Fruit fly (Drosophila melanogaster) whole organism, embryonic: Measurements from ENCODE around the gene CG12507.

ENCODE experiments used
- Atf3 ChIP-seq: fragments of 200-800 bp; sonication (Bioruptor generic); optimal IDR thresholded peaks from 3 replicates; lab custom pipeline; 2016; ENCODE audit warnings: missing biosample characterization, missing genetic modification characterization
- Awh ChIP-seq: fragments of 200-800 bp; sonication (Bioruptor generic); IDR thresholded peaks from 2 replicates; pipeline ENCODE4, ENCODE4 v1.3.6; 2022; ENCODE audit warnings: missing biosample characterization, missing genetic modification characterization
- BEAF-32 ChIP-seq: fragments of 200-800 bp; sonication (Bioruptor generic); optimal IDR thresholded peaks from 3 replicates; lab custom pipeline; 2017; ENCODE audit warnings: missing biosample characterization, missing genetic modification characterization, mild to moderate bottlenecking, moderate library complexity, missing genetic modification reagents
- CG15479 ChIP-seq: fragments of 200-800 bp; sonication (Bioruptor generic); optimal IDR thresholded peaks from 3 replicates; lab custom pipeline; 2019; ENCODE audit warnings: missing biosample characterization, mild to moderate bottlenecking, missing genetic modification characterization, moderate library complexity
- CG1603 ChIP-seq: fragments of 200-800 bp; sonication (Bioruptor generic); optimal IDR thresholded peaks from 2 replicates; lab custom pipeline; 2019; ENCODE audit warnings: missing biosample characterization, mild to moderate bottlenecking, missing genetic modification characterization, moderate library complexity
- CG18619 ChIP-seq: fragments of 200-800 bp; sonication (Bioruptor generic); optimal IDR thresholded peaks from 3 replicates; lab custom pipeline; 2017; ENCODE audit warnings: missing biosample characterization, mild to moderate bottlenecking, missing genetic modification characterization
- CG2712 ChIP-seq: fragments of 200-800 bp; optimal IDR thresholded peaks from 3 replicates; lab custom pipeline; 2019; ENCODE audit warnings: missing biosample characterization, mild to moderate bottlenecking, missing genetic modification characterization, moderate library complexity
- CG31441 ChIP-seq: fragments of 200-800 bp; sonication (Bioruptor generic); IDR thresholded peaks from 2 replicates; pipeline ENCODE4 v1.3.6; 2022; ENCODE audit warnings: missing biosample characterization, missing genetic modification characterization
- CG3407 ChIP-seq: fragments of 200-800 bp; sonication (Bioruptor generic); optimal IDR thresholded peaks from 2 replicates; lab custom pipeline; 2018; ENCODE audit warnings: missing biosample characterization, mild to moderate bottlenecking, missing genetic modification characterization
- CG42726 ChIP-seq: fragments of 200-800 bp; sonication (Bioruptor generic); IDR thresholded peaks from 2 replicates; pipeline ENCODE4 v1.3.6; 2022; ENCODE audit warnings: missing biosample characterization, missing genetic modification characterization; ENCODE audit not compliant: partially characterized antibody
- CG4424 ChIP-seq: fragments of 200-800 bp; sonication (Bioruptor generic); optimal IDR thresholded peaks from 3 replicates; lab custom pipeline; 2016; ENCODE audit warnings: missing biosample characterization, missing genetic modification characterization
- CG5953 ChIP-seq: fragments of 200-800 bp; sonication (Bioruptor generic); IDR thresholded peaks from 2 replicates; pipeline ENCODE4 v1.3.6; 2022; ENCODE audit warnings: missing biosample characterization, missing genetic modification characterization
- CG6254 ChIP-seq: fragments of 200-800 bp; sonication (Bioruptor generic); optimal IDR thresholded peaks from 3 replicates; lab custom pipeline; 2017; ENCODE audit warnings: mild to moderate bottlenecking, missing biosample characterization, missing genetic modification reagents, missing genetic modification characterization
- CG6272 ChIP-seq: fragments of 200-800 bp; sonication (Bioruptor generic); IDR thresholded peaks from 2 replicates; pipeline ENCODE4 v1.3.6; 2022; ENCODE audit warnings: missing biosample characterization, missing genetic modification characterization
- CG9609 ChIP-seq: fragments of 200-800 bp; sonication (Bioruptor generic); optimal IDR thresholded peaks from 3 replicates; lab custom pipeline; 2016; ENCODE audit warnings: missing biosample characterization, missing genetic modification characterization
- CHES-1-like ChIP-seq: fragments of 200-800 bp; sonication (Bioruptor generic); optimal IDR thresholded peaks from 2 replicates; lab custom pipeline; 2016; ENCODE audit warnings: missing biosample characterization, missing genetic modification characterization
- D19A ChIP-seq: fragments of 200-800 bp; optimal IDR thresholded peaks from 3 replicates; lab custom pipeline; 2019; ENCODE audit warnings: missing biosample characterization, mild to moderate bottlenecking, missing genetic modification characterization, moderate library complexity
- Dfd ChIP-seq, 2 experiments: fragments of >200 bp; optimal IDR thresholded peaks; 2 replicates each; lab custom pipeline; 2017; ENCODE audit warnings: missing biosample characterization in 2 of 2, missing genetic modification characterization in 2 of 2
- Doc2 ChIP-seq: fragments of 200-800 bp; sonication (Bioruptor generic); IDR thresholded peaks from 2 replicates; pipeline ENCODE4 v1.3.6; 2022; ENCODE audit warnings: missing biosample characterization, missing genetic modification characterization
- GATAe ChIP-seq: fragments of 200-800 bp; sonication (Bioruptor generic); conservative IDR thresholded peaks from 2 replicates; pipeline ENCODE4 v1.3.6; 2022; ENCODE audit warnings: missing biosample characterization, missing genetic modification characterization
- Hr51 ChIP-seq, 2 experiments: fragments of 200-800 bp; sonication (Bioruptor generic); optimal IDR thresholded peaks; 2 replicates in 1 of 2; 3 replicates in 1 of 2; lab custom pipeline; 2016 to 2018; ENCODE audit warnings: missing biosample characterization in 2 of 2, missing genetic modification characterization in 2 of 2, mild to moderate bottlenecking in 1 of 2, moderate library complexity in 1 of 2
- MESR4 ChIP-seq: fragments of 200-800 bp; sonication (Bioruptor generic); optimal IDR thresholded peaks from 2 replicates; lab custom pipeline; 2018; ENCODE audit warnings: missing biosample characterization, mild to moderate bottlenecking, missing genetic modification characterization, moderate library complexity
- MTF-1 ChIP-seq: fragments of 200-800 bp; sonication (Bioruptor generic); optimal IDR thresholded peaks from 2 replicates; lab custom pipeline; 2018; ENCODE audit warnings: missing biosample characterization, mild to moderate bottlenecking, missing genetic modification characterization, borderline replicate concordance
- Mrtf ChIP-seq: fragments of 200-800 bp; sonication (Bioruptor generic); IDR thresholded peaks from 3 replicates; pipeline ENCODE4 v1.3.6; 2022; ENCODE audit warnings: missing biosample characterization, missing genetic modification characterization
- NC2β ChIP-seq: fragments of 200-800 bp; sonication (Bioruptor generic); optimal IDR thresholded peaks from 2 replicates; lab custom pipeline; 2016; ENCODE audit warnings: missing biosample characterization, missing genetic modification characterization
- Oaz ChIP-seq: fragments of 200-800 bp; sonication (Bioruptor generic); IDR thresholded peaks from 2 replicates; pipeline ENCODE4 v1.3.6; 2022; ENCODE audit warnings: missing biosample characterization, missing genetic modification characterization
- Trl ChIP-seq, 3 experiments: fragments of >200 bp in 2 of 3; fragments of 200-800 bp in 1 of 3; sonication (Bioruptor generic) in 1 of 3; optimal IDR thresholded peaks; 2 replicates in 1 of 3; 3 replicates in 2 of 3; lab custom pipeline; 2016 to 2017; ENCODE audit warnings: missing biosample characterization in 1 of 3, missing genetic modification characterization in 1 of 3
- al ChIP-seq: fragments of 200-800 bp; sonication (Bioruptor generic); IDR thresholded peaks from 2 replicates; pipeline ENCODE4 v1.3.6; 2022; ENCODE audit warnings: missing biosample characterization, missing genetic modification characterization
- aop ChIP-seq: fragments of 200-800 bp; sonication (Bioruptor generic); IDR thresholded peaks from 2 replicates; pipeline ENCODE4 v1.3.6; 2022; ENCODE audit warnings: missing biosample characterization, missing genetic modification characterization
- cad ChIP-seq: fragments of >200 bp; optimal IDR thresholded peaks from 2 replicates; lab custom pipeline; 2017; ENCODE audit warnings: missing biosample characterization, missing genetic modification characterization
- chn ChIP-seq: fragments of 200-800 bp; sonication (Bioruptor generic); optimal IDR thresholded peaks from 2 replicates; lab custom pipeline; 2016; ENCODE audit warnings: missing biosample characterization, missing genetic modification characterization
- corto ChIP-seq: fragments of 200-800 bp; sonication (Bioruptor generic); optimal IDR thresholded peaks from 2 replicates; lab custom pipeline; 2016; ENCODE audit warnings: missing biosample characterization, mild to moderate bottlenecking, missing genetic modification characterization, moderate library complexity
- danr ChIP-seq: fragments of 200-800 bp; sonication (Bioruptor generic); IDR thresholded peaks from 2 replicates; pipeline ENCODE4 v1.3.6; 2022; ENCODE audit warnings: missing biosample characterization, missing genetic modification characterization
- dimm ChIP-seq: fragments of 200-800 bp; sonication (Bioruptor generic); IDR thresholded peaks from 2 replicates; pipeline ENCODE4 v1.3.6; 2022; ENCODE audit warnings: missing biosample characterization, missing genetic modification characterization
- dpn ChIP-seq, 2 experiments: fragments of 200-800 bp; sonication (Bioruptor generic); optimal IDR thresholded peaks; 3 replicates each; lab custom pipeline; 2016; ENCODE audit warnings: missing biosample characterization in 2 of 2, missing genetic modification characterization in 2 of 2
- eve ChIP-seq, 2 experiments: fragments of >200 bp; optimal IDR thresholded peaks; 2 replicates each; lab custom pipeline; 2017; ENCODE audit warnings: missing biosample characterization in 2 of 2, missing genetic modification characterization in 2 of 2
- fd96Cb ChIP-seq: fragments of 200-800 bp; sonication (Bioruptor generic); optimal IDR thresholded peaks from 2 replicates; lab custom pipeline; 2018; ENCODE audit warnings: missing biosample characterization, mild to moderate bottlenecking, missing genetic modification characterization, moderate library complexity
- gro ChIP-seq: fragments of 200-800 bp; sonication (Bioruptor generic); optimal IDR thresholded peaks from 2 replicates; lab custom pipeline; 2016; ENCODE audit warnings: missing biosample characterization, missing genetic modification characterization
- hbn ChIP-seq: fragments of 200-800 bp; sonication (Bioruptor generic); IDR thresholded peaks from 2 replicates; pipeline ENCODE4 v1.3.6; 2022; ENCODE audit warnings: missing biosample characterization, missing genetic modification characterization; ENCODE audit not compliant: partially characterized antibody
- hth ChIP-seq: fragments of >200 bp; optimal IDR thresholded peaks from 2 replicates; lab custom pipeline; 2017; ENCODE audit warnings: inconsistent platforms
- jumu ChIP-seq: fragments of 200-800 bp; sonication (Bioruptor generic); optimal IDR thresholded peaks from 3 replicates; lab custom pipeline; 2016; ENCODE audit warnings: missing biosample characterization, missing genetic modification characterization
- kah ChIP-seq: fragments of 200-800 bp; sonication (Bioruptor generic); optimal IDR thresholded peaks from 2 replicates; lab custom pipeline; 2018; ENCODE audit warnings: missing biosample characterization, mild to moderate bottlenecking, missing genetic modification characterization
- lab ChIP-seq: fragments of 200-800 bp; sonication (Bioruptor generic); optimal IDR thresholded peaks from 3 replicates; lab custom pipeline; 2017; ENCODE audit warnings: missing biosample characterization, missing genetic modification characterization, mild to moderate bottlenecking, moderate library complexity, missing genetic modification reagents
- p53 ChIP-seq: fragments of 200-800 bp; sonication (Bioruptor generic); optimal IDR thresholded peaks from 2 replicates; lab custom pipeline; 2016; ENCODE audit warnings: missing biosample characterization, missing genetic modification characterization
- sd ChIP-seq: fragments of 200-800 bp; sonication (Bioruptor generic); optimal IDR thresholded peaks from 3 replicates; lab custom pipeline; 2018; ENCODE audit warnings: missing biosample characterization, mild to moderate bottlenecking, missing genetic modification characterization, moderate library complexity
- seq ChIP-seq: fragments of 200-800 bp; sonication (Bioruptor generic); IDR thresholded peaks from 2 replicates; pipeline ENCODE4 v1.3.6; 2022; ENCODE audit warnings: missing biosample characterization, missing genetic modification characterization
- sr ChIP-seq: fragments of 200-800 bp; sonication (Bioruptor generic); IDR thresholded peaks from 3 replicates; pipeline ENCODE4 v1.3.6; 2022; ENCODE audit warnings: missing biosample characterization, missing genetic modification characterization
- vnd ChIP-seq: fragments of 200-800 bp; sonication (Bioruptor generic); IDR thresholded peaks from 3 replicates; pipeline ENCODE4 v1.3.6; 2022; ENCODE audit warnings: missing biosample characterization, missing genetic modification characterization; ENCODE audit not compliant: partially characterized antibody
- wor ChIP-seq: fragments of 200-800 bp; sonication (Bioruptor generic); IDR thresholded peaks from 2 replicates; pipeline ENCODE4 v1.3.6; 2022; ENCODE audit warnings: missing biosample characterization, missing genetic modification characterization
- zf30C ChIP-seq: fragments of 200-800 bp; sonication (Bioruptor generic); optimal IDR thresholded peaks from 3 replicates; lab custom pipeline; 2018; ENCODE audit warnings: missing biosample characterization, mild to moderate bottlenecking, missing genetic modification characterization

The CG12507 gene

dm6 chrX:16279340-16279941, 13.1 kb upstream of the CG12507 start (continued):
- TF ChIP-seq lab (GFP tag; lab: Kevin White, UChicago) = peak; percentile 84
- peak; percentile 21 for TF ChIP-seq gro (GFP tag; lab: Kevin White, UChicago)
- TF ChIP-seq MTF-1 = peak; percentile 12
- TF ChIP-seq Awh (GFP tag; lab: Robert Waterston, UW) = peak; percentile 88
- TF ChIP-seq CHES-1-like = peak; percentile 62
- peak; percentile 77 for TF ChIP-seq p53
- TF ChIP-seq wor = peak; percentile 76
- peak; percentile 29; the same call in 1 of the 2 replicates for TF ChIP-seq Oaz
- peak in 1 of 2 experiments; percentile 84 for TF ChIP-seq eve (GFP tag; optimal IDR thresholded peaks at IDR 0.05; lab: Kevin White, UChicago)
- peak; percentile 44 for TF ChIP-seq kah
- no peak for TF ChIP-seq BEAF-32
- TF ChIP-seq CG6272 = peak; percentile 87
- TF ChIP-seq CG2712 (tag; lab: Kevin White, UChicago) = peak; percentile 75
- peak; percentile 73 for TF ChIP-seq chn (GFP tag; lab: Kevin White, UChicago)
- peak; percentile 79 for TF ChIP-seq CG42726 (GFP tag; lab: Robert Waterston, UW)
- TF ChIP-seq hbn (GFP tag; lab: Robert Waterston, UW) = no peak
- TF ChIP-seq aop = no peak
- no peak for TF ChIP-seq corto (GFP tag; lab: Kevin White, UChicago)
- peak; percentile 81 for TF ChIP-seq CG9609 (GFP tag; lab: Kevin White, UChicago)
- TF ChIP-seq sd (tag; lab: Kevin White, UChicago) = peak; percentile 66
- TF ChIP-seq hth (lab: Kevin White, UChicago) = no peak
- TF ChIP-seq danr = peak; percentile 84
- TF ChIP-seq sr = peak; percentile 73; the same call in 1 of the 3 replicates
- TF ChIP-seq Trl (optimal IDR thresholded peaks at IDR 0.05; lab: Kevin White, UChicago) = no peak
- peak; percentile 89 for TF ChIP-seq Trl (GFP tag; optimal IDR thresholded peaks at IDR 0.05; lab: Kevin White, UChicago)
- peak; percentile 86 for TF ChIP-seq CG1603 (tag; lab: Kevin White, UChicago)
- no peak for TF ChIP-seq CG15479 (GFP tag; lab: Kevin White, UChicago)
- TF ChIP-seq dimm = no peak
- peak; percentile 65 for TF ChIP-seq CG18619 (GFP tag; lab: Kevin White, UChicago)
- no peak for TF ChIP-seq cad (GFP tag; lab: Kevin White, UChicago)
- TF ChIP-seq CG4424 (GFP tag; lab: Kevin White, UChicago) = peak; percentile 85
- TF ChIP-seq zf30C (GFP tag; lab: Kevin White, UChicago) = no peak
- peak; percentile 64 for TF ChIP-seq D19A
- TF ChIP-seq vnd (GFP tag; lab: Robert Waterston, UW) = 0 out of 3 replicates have a peak, but pooled peaks have one; percentile 11
- TF ChIP-seq CG31441 = peak; percentile 49
- no peak for TF ChIP-seq Dfd (GFP tag; optimal IDR thresholded peaks at IDR 0.05; lab: Kevin White, UChicago)
- no peak for TF ChIP-seq MESR4 (GFP tag; lab: Kevin White, UChicago)
- peak; percentile 30 for TF ChIP-seq NC2β (GFP tag; lab: Kevin White, UChicago)
- peak; percentile 83 for TF ChIP-seq al (GFP tag; lab: Robert Waterston, UW)
- peak; percentile 43 for TF ChIP-seq CG6254
- peak; percentile 61 for TF ChIP-seq CG3407 (GFP tag; lab: Kevin White, UChicago)
- TF ChIP-seq jumu (GFP tag; lab: Kevin White, UChicago) = peak; percentile 93
- TF ChIP-seq Mrtf (GFP tag; lab: Robert Waterston, UW) = peak; percentile 89
- peak; percentile 14 to 68 for TF ChIP-seq Hr51 (GFP tag; optimal IDR thresholded peaks at IDR 0.05; lab: Kevin White, UChicago)
- TF ChIP-seq Atf3 (GFP tag; lab: Kevin White, UChicago) = peak; percentile 73
- TF ChIP-seq GATAe = no peak
- TF ChIP-seq dpn (GFP tag; optimal IDR thresholded peaks at IDR 0.05; lab: Kevin White, UChicago) = peak; percentile 82 to 94
- peak; percentile 87 for TF ChIP-seq seq
- TF ChIP-seq fd96Cb = peak; percentile 85
- peak; percentile 83 for TF ChIP-seq CG5953
- no peak; the same call in 1 of the 2 replicates for TF ChIP-seq Doc2 (GFP tag; lab: Robert Waterston, UW)
